Fruit fly (Drosophila melanogaster): ENCODE data around the gene Prosbeta3.

The Prosbeta3 gene

dm6 chr3R:9053850-9054441 lies 47.9 kb upstream of the Prosbeta3 start (continued):
- no peak for TF ChIP-seq luna (GFP tag; optimal IDR thresholded peaks at IDR 0.05)
- no peak for TF ChIP-seq tll (GFP tag; optimal IDR thresholded peaks at IDR 0.05)
- peak; percentile 67 for TF ChIP-seq gem (tag; optimal IDR thresholded peaks at IDR 0.05)
- TF ChIP-seq CG6813 (GFP tag; optimal IDR thresholded peaks at IDR 0.05) = no peak
- TF ChIP-seq gcm (GFP tag; optimal IDR thresholded peaks at IDR 0.05) = no peak
- TF ChIP-seq emc (GFP tag; optimal IDR thresholded peaks at IDR 0.05) = no peak
- TF ChIP-seq prd (optimal IDR thresholded peaks at IDR 0.05) = no peak
- TF ChIP-seq prd (GFP tag; IDR thresholded peaks at IDR 0.05) = no peak
- no peak for TF ChIP-seq lov (optimal IDR thresholded peaks at IDR 0.05)
- no peak for TF ChIP-seq lov (GFP tag; IDR thresholded peaks at IDR 0.05)
- no peak for TF ChIP-seq Xrp1 (GFP tag; IDR thresholded peaks at IDR 0.05)
- TF ChIP-seq H2.0 (GFP tag; IDR thresholded peaks at IDR 0.05) = no peak
- TF ChIP-seq tup (GFP tag; optimal IDR thresholded peaks at IDR 0.05) = no peak
- no peak for TF ChIP-seq sob (GFP tag; IDR thresholded peaks at IDR 0.05)
- TF ChIP-seq zfh1 (GFP tag; IDR thresholded peaks at IDR 0.05) = no peak
- TF ChIP-seq CG7928 (GFP tag; optimal IDR thresholded peaks at IDR 0.05) = no peak
- TF ChIP-seq CG7357 (GFP tag; IDR thresholded peaks at IDR 0.05) = 0 out of 3 replicates have a peak, but pooled peaks have one; percentile 21
- no peak for TF ChIP-seq ac (GFP tag; optimal IDR thresholded peaks at IDR 0.05)
- TF ChIP-seq CG8359 (GFP tag; optimal IDR thresholded peaks at IDR 0.05; ENCODE audit: borderline replicate concordance) = peak; percentile 7
- TF ChIP-seq CG30020 (tag; optimal IDR thresholded peaks at IDR 0.05) = no peak
- TF ChIP-seq CG7556 (GFP tag; optimal IDR thresholded peaks at IDR 0.05) = peak; percentile 48
- no peak for TF ChIP-seq Sry-β (GFP tag; optimal IDR thresholded peaks at IDR 0.05)
- no peak for TF ChIP-seq CG8290 (GFP tag; optimal IDR thresholded peaks at IDR 0.05)
- peak in 1 of 2 experiments; percentile 21 for TF ChIP-seq CG8290 (tag; optimal IDR thresholded peaks at IDR 0.05)
- no peak for TF ChIP-seq CG3838 (GFP tag; optimal IDR thresholded peaks at IDR 0.05)
- no peak for TF ChIP-seq CG12104 (GFP tag; optimal IDR thresholded peaks at IDR 0.05)
- peak; percentile 69 for TF ChIP-seq Sox100B (GFP tag; optimal IDR thresholded peaks at IDR 0.05)
- no peak for TF ChIP-seq Lim3 (GFP tag; IDR thresholded peaks at IDR 0.05)
- TF ChIP-seq Rfx (GFP tag; IDR thresholded peaks at IDR 0.05) = no peak
- no peak for TF ChIP-seq CG3407 (GFP tag; optimal IDR thresholded peaks at IDR 0.05)
- peak in 1 of 2 experiments; percentile 31 for TF ChIP-seq dpn (GFP tag; optimal IDR thresholded peaks at IDR 0.05)
- TF ChIP-seq Usf (GFP tag; optimal IDR thresholded peaks at IDR 0.05) = peak; percentile 20
- TF ChIP-seq Eip74EF (GFP tag; optimal IDR thresholded peaks at IDR 0.05) = peak in 1 of 2 experiments; percentile 7
- peak; percentile 23 for TF ChIP-seq CG15696 (tag; optimal IDR thresholded peaks at IDR 0.05)
- no peak for TF ChIP-seq pros (GFP tag; optimal IDR thresholded peaks at IDR 0.05)
- no peak for TF ChIP-seq fd102C (GFP tag; optimal IDR thresholded peaks at IDR 0.05)
- TF ChIP-seq bab2 (GFP tag; optimal IDR thresholded peaks at IDR 0.05) = peak; percentile 50
- no peak for TF ChIP-seq Hr78 (GFP tag; optimal IDR thresholded peaks at IDR 0.05)
- TF ChIP-seq abd-A (tag; optimal IDR thresholded peaks at IDR 0.05) = no peak
- TF ChIP-seq chif (GFP tag; optimal IDR thresholded peaks at IDR 0.05) = peak in 1 of 2 experiments; percentile 18
- peak; percentile 71 for TF ChIP-seq CG7839 (tag; optimal IDR thresholded peaks at IDR 0.05)
- no peak for TF ChIP-seq Lpt (GFP tag; optimal IDR thresholded peaks at IDR 0.05)
- TF ChIP-seq nerfin-2 (GFP tag; IDR thresholded peaks at IDR 0.05; ENCODE audit: partially characterized antibody) = no peak
- no peak for TF ChIP-seq row (GFP tag; IDR thresholded peaks at IDR 0.05)
- TF ChIP-seq CG11456 (GFP tag; IDR thresholded peaks at IDR 0.05) = no peak
- no peak for TF ChIP-seq Atf3 (GFP tag; optimal IDR thresholded peaks at IDR 0.05)
- TF ChIP-seq wek (GFP tag; optimal IDR thresholded peaks at IDR 0.05) = no peak
- TF ChIP-seq CG8478 (optimal IDR thresholded peaks at IDR 0.05) = no peak
- TF ChIP-seq CG16863 (GFP tag; optimal IDR thresholded peaks at IDR 0.05) = peak; percentile 8
- no peak for TF ChIP-seq CG17186 (GFP tag; optimal IDR thresholded peaks at IDR 0.05)
- TF ChIP-seq CG7372 (GFP tag; IDR thresholded peaks at IDR 0.05) = no peak

All from whole organism, embryonic.